Fruit fly (Drosophila melanogaster): Measurements from ENCODE around the gene Tpt.

Gene Tpt

dm6 chr3L:8405123-8405522 lies at the start of gene Tpt, which contains the start of the genes mkg-p and CG13667 (continued):
- TF ChIP-seq Nf-YC (tag; optimal IDR thresholded peaks at IDR 0.05), result no peak
- TF ChIP-seq vfl (GFP tag; optimal IDR thresholded peaks at IDR 0.05), result no peak
- TF ChIP-seq CG4617 (GFP tag; optimal IDR thresholded peaks at IDR 0.05; ENCODE audit: borderline replicate concordance), result peak; percentile 94
- no peak for TF ChIP-seq Usf (GFP tag; optimal IDR thresholded peaks at IDR 0.05)
- TF ChIP-seq ham (GFP tag; IDR thresholded peaks at IDR 0.05), result no peak
- TF ChIP-seq CG2712 (tag; optimal IDR thresholded peaks at IDR 0.05), result peak; percentile 47
- TF ChIP-seq CG17359 (tag; optimal IDR thresholded peaks at IDR 0.05), result no peak
- TF ChIP-seq hkb (optimal IDR thresholded peaks at IDR 0.05), result no peak
- no peak for TF ChIP-seq hkb (GFP tag; IDR thresholded peaks at IDR 0.05)
- TF ChIP-seq Max (GFP tag; optimal IDR thresholded peaks at IDR 0.05), result no peak
- TF ChIP-seq CG7357 (GFP tag; IDR thresholded peaks at IDR 0.05), result no peak
- TF ChIP-seq Sry-δ (GFP tag; optimal IDR thresholded peaks at IDR 0.05), result peak; percentile 99
- TF ChIP-seq Doc3 (GFP tag; IDR thresholded peaks at IDR 0.05; ENCODE audit: partially characterized antibody), result peak; percentile 63; the same call in 2 of the 3 replicates
- TF ChIP-seq Hmr (GFP tag; optimal IDR thresholded peaks at IDR 0.05), result no peak
- TF ChIP-seq sd (tag; optimal IDR thresholded peaks at IDR 0.05), result no peak
- no peak for TF ChIP-seq CG18476 (GFP tag; optimal IDR thresholded peaks at IDR 0.05)
- TF ChIP-seq jing (GFP tag; optimal IDR thresholded peaks at IDR 0.05), result no peak
- TF ChIP-seq CG31441 (GFP tag; IDR thresholded peaks at IDR 0.05), result no peak
- TF ChIP-seq CG13894 (tag; optimal IDR thresholded peaks at IDR 0.05), result no peak
- no peak for TF ChIP-seq CG7372 (GFP tag; IDR thresholded peaks at IDR 0.05)
- TF ChIP-seq fd3F (GFP tag; optimal IDR thresholded peaks at IDR 0.05), result no peak
- TF ChIP-seq Atf3 (GFP tag; optimal IDR thresholded peaks at IDR 0.05), result no peak
- TF ChIP-seq abd-A (tag; optimal IDR thresholded peaks at IDR 0.05), result no peak
- TF ChIP-seq dmrt11E (tag; optimal IDR thresholded peaks at IDR 0.05), result no peak
- no peak for TF ChIP-seq bowl (GFP tag; IDR thresholded peaks at IDR 0.05)
- TF ChIP-seq CG12071 (GFP tag; optimal IDR thresholded peaks at IDR 0.05), result no peak
- no peak for TF ChIP-seq jigr1 (GFP tag; IDR thresholded peaks at IDR 0.05)
- TF ChIP-seq Lim3 (GFP tag; IDR thresholded peaks at IDR 0.05), result no peak
- TF ChIP-seq CG7786 (GFP tag; optimal IDR thresholded peaks at IDR 0.05), result no peak
- no peak for TF ChIP-seq CG14050 (GFP tag; IDR thresholded peaks at IDR 0.05)
- TF ChIP-seq CG9437 (GFP tag; optimal IDR thresholded peaks at IDR 0.05), result no peak
- peak; percentile 90 for TF ChIP-seq YL-1 (GFP tag; optimal IDR thresholded peaks at IDR 0.05)
- no peak for TF ChIP-seq CG7928 (GFP tag; optimal IDR thresholded peaks at IDR 0.05)
- no peak for TF ChIP-seq CG13123 (GFP tag; optimal IDR thresholded peaks at IDR 0.05)
- TF ChIP-seq CG17802 (tag; optimal IDR thresholded peaks at IDR 0.05), result no peak
- peak; percentile 97 for TF ChIP-seq CG1603 (tag; optimal IDR thresholded peaks at IDR 0.05)
- TF ChIP-seq Myb (GFP tag; optimal IDR thresholded peaks at IDR 0.05), result peak; percentile 33
- peak; percentile 98 for TF ChIP-seq CG17385 (GFP tag; optimal IDR thresholded peaks at IDR 0.05)
- TF ChIP-seq Neu2 (GFP tag; optimal IDR thresholded peaks at IDR 0.05; ENCODE audit: borderline replicate concordance), result no peak
- TF ChIP-seq CG12769 (tag; optimal IDR thresholded peaks at IDR 0.05), result no peak
- no peak for TF ChIP-seq dan (GFP tag; IDR thresholded peaks at IDR 0.05)
- no peak for TF ChIP-seq Eip74EF (GFP tag; optimal IDR thresholded peaks at IDR 0.05)
- TF ChIP-seq vnd (GFP tag; IDR thresholded peaks at IDR 0.05; ENCODE audit: partially characterized antibody), result peak; percentile 72
- TF ChIP-seq Abd-B (GFP tag; optimal IDR thresholded peaks at IDR 0.05), result peak; percentile 26
- TF ChIP-seq gfzf (GFP tag; optimal IDR thresholded peaks at IDR 0.05), result peak; percentile 79
- TF ChIP-seq Chrac-16 (GFP tag; optimal IDR thresholded peaks at IDR 0.05), result no peak
- no peak for TF ChIP-seq D19B (GFP tag; optimal IDR thresholded peaks at IDR 0.05)
- TF ChIP-seq sens (GFP tag), result peak; percentile 78
- no peak for TF ChIP-seq crc (GFP tag; optimal IDR thresholded peaks at IDR 0.05)
- peak; percentile 81 for TF ChIP-seq stwl (tag; optimal IDR thresholded peaks at IDR 0.05)
- TF ChIP-seq Lhr (GFP tag; optimal IDR thresholded peaks at IDR 0.05), result peak; percentile 16

All from whole organism, embryonic.